Worm (Caenorhabditis elegans) whole organism, L4 larva: Measurements from ENCODE around the gene clec-187.
"Not testable (repeated sequence)": the region's sequence is repeated elsewhere in the genome, so short reads cannot be mapped to it uniquely, and the experiment has no call there.

Experiments
- F37D6.2 ChIP-seq: sonication (generic microtip); optimal IDR thresholded peaks from 2 replicates; lab custom pipeline; 2016; ENCODE audit warnings: mild to moderate bottlenecking, missing genetic modification characterization, missing compliant biosample characterization
- Y105C5A.15 ChIP-seq: fragments of 200-800 bp; sonication (Bioruptor generic); IDR thresholded peaks from 2 replicates; pipeline ENCODE4 v1.3.6; 2022; ENCODE audit warnings: missing genetic modification characterization, missing compliant biosample characterization
- ZK337.2 ChIP-seq: fragments of 200-800 bp; sonication (Bioruptor generic); IDR thresholded peaks from 2 replicates; pipeline ENCODE4 v1.3.6; 2022; ENCODE audit warnings: missing genetic modification reagents, missing genetic modification characterization, missing compliant biosample characterization
- aha-1 ChIP-seq: fragments of 150-350 bp; peaks from one replicate; lab custom pipeline; 2014; ENCODE audit warnings: missing biosample characterization, missing genetic modification characterization
- ama-1 ChIP-seq: fragments of 150-350 bp; optimal IDR thresholded peaks from 2 replicates; lab custom pipeline; 2014; ENCODE audit warnings: inconsistent platforms, mixed read lengths
- ceh-20 ChIP-seq: fragments of 200-800 bp; sonication (Bioruptor generic); IDR thresholded peaks from 2 replicates; pipeline ENCODE4 v1.3.6; 2022; ENCODE audit warnings: missing genetic modification reagents, missing genetic modification characterization, missing compliant biosample characterization
- ceh-28 ChIP-seq: fragments of 150-350 bp; optimal IDR thresholded peaks from 2 replicates; lab custom pipeline; 2014; ENCODE audit warnings: missing biosample characterization, missing genetic modification reagents, missing genetic modification characterization
- ceh-32 ChIP-seq: sonication (generic microtip); optimal IDR thresholded peaks from 2 replicates; lab custom pipeline; 2016; ENCODE audit warnings: mild to moderate bottlenecking, missing genetic modification characterization, missing compliant biosample characterization; ENCODE audit not compliant: poor library complexity
- ceh-44 ChIP-seq: fragments of 200-800 bp; sonication (Bioruptor generic); IDR thresholded peaks from 2 replicates; pipeline ENCODE4 v1.3.6; 2022; ENCODE audit warnings: missing genetic modification reagents, missing genetic modification characterization, missing compliant biosample characterization
- ctbp-1 ChIP-seq: fragments of 200-800 bp; sonication (Bioruptor generic); IDR thresholded peaks from 2 replicates; pipeline ENCODE4 v1.3.6; 2022; ENCODE audit warnings: missing genetic modification reagents, missing genetic modification characterization, missing compliant biosample characterization
- daf-16 ChIP-seq, 3 experiments: sonication (generic microtip); optimal IDR thresholded peaks; 2 replicates each; lab custom pipeline; 2016 to 2017; ENCODE audit warnings: missing genetic modification characterization in 3 of 3, missing genetic modification reagents in 3 of 3, mild to moderate bottlenecking in 2 of 3, missing compliant biosample characterization in 2 of 3, missing biosample characterization in 1 of 3, moderate library complexity in 1 of 3
- dmd-6 ChIP-seq: fragments of 200-800 bp; sonication (Bioruptor generic); IDR thresholded peaks from 2 replicates; pipeline ENCODE4 v1.3.6; 2022; ENCODE audit warnings: missing genetic modification reagents, missing genetic modification characterization, missing compliant biosample characterization
- dpl-1 ChIP-seq: fragments of 150-350 bp; optimal IDR thresholded peaks from 2 replicates; lab custom pipeline; 2014; ENCODE audit warnings: missing biosample characterization, missing genetic modification reagents, missing genetic modification characterization
- dve-1 ChIP-seq: sonication (generic microtip); optimal IDR thresholded peaks from 2 replicates; lab custom pipeline; 2017; ENCODE audit warnings: antibody characterized with exemption, mild to moderate bottlenecking, missing genetic modification characterization, missing compliant biosample characterization; ENCODE audit not compliant: insufficient read depth
- egl-43 ChIP-seq: fragments of 200-800 bp; sonication (Bioruptor generic); IDR thresholded peaks from 2 replicates; pipeline ENCODE4 v1.3.6; 2022; ENCODE audit warnings: missing genetic modification reagents, missing genetic modification characterization, missing compliant biosample characterization
- gei-8 ChIP-seq: fragments of 200-800 bp; sonication (Bioruptor generic); optimal IDR thresholded peaks from 2 replicates; lab custom pipeline; 2018; ENCODE audit warnings: mild to moderate bottlenecking, missing genetic modification characterization, missing compliant biosample characterization
- hif-1 ChIP-seq, 2 experiments: sonication (generic microtip); optimal IDR thresholded peaks; 2 replicates each; lab custom pipeline; 2016 to 2017; ENCODE audit warnings: missing compliant biosample characterization in 2 of 2, missing genetic modification characterization in 2 of 2, missing genetic modification reagents in 2 of 2, missing genotype in 2 of 2, mild to moderate bottlenecking in 1 of 2
- hmg-1.1 ChIP-seq: fragments of 200-800 bp; sonication (Bioruptor generic); IDR thresholded peaks from 2 replicates; pipeline ENCODE4 v1.3.6; 2022; ENCODE audit warnings: missing genetic modification reagents, missing genetic modification characterization, missing compliant biosample characterization
- jun-1 ChIP-seq: fragments of 150-350 bp; optimal IDR thresholded peaks from 2 replicates; lab custom pipeline; 2014; ENCODE audit warnings: missing biosample characterization, missing genetic modification reagents, missing genetic modification characterization
- lin-1 ChIP-seq: fragments of 200-800 bp; sonication (Bioruptor generic); IDR thresholded peaks from 2 replicates; pipeline ENCODE4 v1.3.6; 2022; ENCODE audit warnings: missing genetic modification reagents, missing genetic modification characterization, missing compliant biosample characterization
- lin-38 ChIP-seq: fragments of 200-800 bp; sonication (Bioruptor generic); IDR thresholded peaks from 2 replicates; pipeline ENCODE4 v1.3.6; 2022; ENCODE audit warnings: missing genetic modification reagents, missing genetic modification characterization, missing compliant biosample characterization
- lin-39 ChIP-seq: fragments of 150-350 bp; optimal IDR thresholded peaks from 2 replicates; lab custom pipeline; 2014; ENCODE audit warnings: missing biosample characterization, missing genetic modification reagents, missing genetic modification characterization
- lir-3 ChIP-seq: sonication (generic microtip); optimal IDR thresholded peaks from 2 replicates; lab custom pipeline; 2016; ENCODE audit warnings: mild to moderate bottlenecking, missing genetic modification characterization, missing compliant biosample characterization
- madf-5 ChIP-seq, 2 experiments: fragments of 200-800 bp; sonication (Bioruptor generic); IDR thresholded peaks; 2 replicates each; pipeline ENCODE4 v1.3.6; 2022; ENCODE audit warnings: missing compliant biosample characterization in 2 of 2, missing genetic modification characterization in 2 of 2
- mdt-29 ChIP-seq: fragments of 200-800 bp; sonication (Bioruptor generic); IDR thresholded peaks from 2 replicates; pipeline ENCODE4 v1.3.6; 2022; ENCODE audit warnings: missing genetic modification reagents, missing genetic modification characterization, missing compliant biosample characterization
- nhr-11 ChIP-seq: fragments of 150-350 bp; optimal IDR thresholded peaks from 2 replicates; lab custom pipeline; 2014; ENCODE audit warnings: missing biosample characterization, missing genetic modification characterization
- nhr-237 ChIP-seq: sonication (generic microtip); optimal IDR thresholded peaks from 2 replicates; lab custom pipeline; 2017; ENCODE audit warnings: missing biosample characterization, missing genetic modification characterization
- nhr-25 ChIP-seq: sonication (generic microtip); optimal IDR thresholded peaks from 2 replicates; lab custom pipeline; 2017; ENCODE audit warnings: missing genetic modification characterization, mild to moderate bottlenecking, missing compliant biosample characterization, antibody characterized with exemption, moderate library complexity, borderline replicate concordance; ENCODE audit not compliant: insufficient read depth
- nhr-28 ChIP-seq: fragments of 150-350 bp; optimal IDR thresholded peaks from 2 replicates; lab custom pipeline; 2014; ENCODE audit warnings: missing biosample characterization, missing genetic modification characterization
- nhr-41 ChIP-seq: fragments of 200-800 bp; sonication (Bioruptor generic); IDR thresholded peaks from 2 replicates; pipeline ENCODE4 v1.3.6; 2022; ENCODE audit warnings: missing genetic modification reagents, missing genetic modification characterization, missing compliant biosample characterization
- nhr-42 ChIP-seq: fragments of 200-800 bp; sonication (Bioruptor generic); IDR thresholded peaks from 2 replicates; pipeline ENCODE4 v1.3.6; 2022; ENCODE audit warnings: missing genetic modification characterization, missing compliant biosample characterization
- nhr-6 ChIP-seq: fragments of 150-350 bp; optimal IDR thresholded peaks from 2 replicates; lab custom pipeline; 2014; ENCODE audit warnings: missing biosample characterization, missing genetic modification characterization
- pqm-1 ChIP-seq: sonication (generic microtip); optimal IDR thresholded peaks from 2 replicates; lab custom pipeline; 2017; ENCODE audit warnings: missing biosample characterization, missing genetic modification characterization
- rbr-2 ChIP-seq: sonication (generic microtip); optimal IDR thresholded peaks from 2 replicates; lab custom pipeline; 2016; ENCODE audit warnings: missing genotype, missing genetic modification characterization, missing compliant biosample characterization
- set-16 ChIP-seq: fragments of 200-800 bp; sonication (Bioruptor generic); IDR thresholded peaks from 2 replicates; pipeline ENCODE4 v1.3.6; 2022; ENCODE audit warnings: missing genetic modification reagents, missing genetic modification characterization, missing compliant biosample characterization
- snpc-1.2 ChIP-seq: fragments of 200-800 bp; sonication (Bioruptor generic); IDR thresholded peaks from 2 replicates; pipeline ENCODE4 v1.3.6; 2022; ENCODE audit warnings: missing genetic modification reagents, missing genetic modification characterization, missing compliant biosample characterization
- spr-1 ChIP-seq: sonication (generic microtip); optimal IDR thresholded peaks from 2 replicates; lab custom pipeline; 2016; ENCODE audit warnings: mild to moderate bottlenecking, missing genetic modification characterization, missing compliant biosample characterization
- spr-3 ChIP-seq: fragments of 200-800 bp; sonication (Bioruptor generic); optimal IDR thresholded peaks from 2 replicates; lab custom pipeline; 2018; ENCODE audit warnings: mild to moderate bottlenecking, missing genetic modification characterization, missing compliant biosample characterization
- vab-7 ChIP-seq: fragments of 200-800 bp; sonication (Bioruptor generic); IDR thresholded peaks from 2 replicates; pipeline ENCODE4 v1.3.6; 2022; ENCODE audit warnings: missing genetic modification reagents, missing genetic modification characterization, missing compliant biosample characterization
- zag-1 ChIP-seq: fragments of 150-350 bp; optimal IDR thresholded peaks from 2 replicates; lab custom pipeline; 2014; ENCODE audit warnings: missing biosample characterization, missing genetic modification characterization
- zfp-2 ChIP-seq: sonication (generic microtip); optimal IDR thresholded peaks from 2 replicates; lab custom pipeline; 2016; ENCODE audit warnings: mild to moderate bottlenecking, missing genetic modification characterization, missing compliant biosample characterization

Gene clec-187

ce11 chrIV:12879557-12879956, 8.3 kb upstream of the clec-187 start, which contains the start of gene ZK896.5 (continued):
- TF ChIP-seq nhr-25 (tag; lab: Kevin White, UChicago) (no peak), ceh-28 (no peak), lin-1 (GFP tag; lab: Robert Waterston, UW) (no peak), ceh-44 (GFP tag; lab: Robert Waterston, UW) (no peak), Y105C5A.15 (GFP tag; lab: Robert Waterston, UW) (no peak), nhr-237 (tag; lab: Kevin White, UChicago) (no peak), snpc-1.2 (GFP tag; lab: Robert Waterston, UW) (no peak), hmg-1.1 (no peak), ama-1 (lab: Kevin White, UChicago) (no peak), dve-1 (tag; lab: Kevin White, UChicago) (peak; percentile 53), ctbp-1 (GFP tag; lab: Robert Waterston, UW) (no peak), ceh-32 (tag; lab: Kevin White, UChicago) (no peak), spr-3 (no peak), rbr-2 (tag; lab: Kevin White, UChicago) (no peak), vab-7 (GFP tag; lab: Robert Waterston, UW) (no peak), lin-38 (GFP tag; lab: Robert Waterston, UW) (no peak), nhr-6 (tag; lab: Kevin White, UChicago) (no peak), dpl-1 (no peak), F37D6.2 (tag; lab: Kevin White, UChicago) (no peak), ZK337.2 (GFP tag; lab: Robert Waterston, UW) (no peak), ceh-20 (GFP tag; lab: Robert Waterston, UW) (no peak), nhr-41 (GFP tag; lab: Robert Waterston, UW) (no peak), nhr-42 (GFP tag; lab: Robert Waterston, UW) (no peak), set-16 (GFP tag; lab: Robert Waterston, UW) (no peak), lir-3 (no peak), hif-1 (tag; optimal IDR thresholded peaks at IDR 0.05; lab: Kevin White, UChicago) (no peak), madf-5 (GFP tag; IDR thresholded peaks at IDR 0.05; lab: Robert Waterston, UW) (no peak), daf-16 (GFP tag; optimal IDR thresholded peaks at IDR 0.05; lab: Kevin White, UChicago) (no peak), daf-16 (tag; optimal IDR thresholded peaks at IDR 0.05; lab: Kevin White, UChicago) (peak; percentile 65), gei-8 (GFP tag; lab: Kevin White, UChicago) (no peak), egl-43 (no peak)

DNA sequence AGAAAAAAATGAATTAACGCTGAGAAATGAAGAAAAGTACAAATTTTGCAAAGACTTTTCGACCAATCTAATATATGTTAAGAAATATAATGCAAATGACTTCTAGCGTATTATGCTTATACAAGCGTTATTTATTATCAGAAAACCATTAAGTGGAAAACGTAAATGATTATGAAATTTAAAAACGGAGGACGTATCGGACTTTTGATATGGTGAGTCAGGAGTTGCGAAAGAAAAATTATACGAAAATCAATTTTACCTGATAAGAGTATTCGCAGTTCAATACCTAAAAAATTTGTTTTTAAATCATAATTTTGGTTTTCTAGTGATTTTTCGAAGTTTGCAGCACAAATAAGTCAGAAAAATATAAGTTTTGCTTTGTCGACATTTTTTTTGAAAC, 5.3 kb upstream of the clec-187 start:
- TF ChIP-seq zfp-2 (tag; lab: Kevin White, UChicago) (no peak), aha-1 (tag; lab: Kevin White, UChicago) (peak; percentile 12), nhr-11 (tag; lab: Kevin White, UChicago) (no peak), dmd-6 (GFP tag; lab: Robert Waterston, UW) (peak; percentile 32; the same call in 1 of the 2 replicates), nhr-28 (tag; lab: Kevin White, UChicago) (peak; percentile 24), daf-16 (GFP tag; optimal IDR thresholded peaks at IDR 0.05; lab: Kevin White, UChicago) (no peak), daf-16 (tag; optimal IDR thresholded peaks at IDR 0.05; lab: Kevin White, UChicago) (peak; percentile 46), pqm-1 (tag; lab: Kevin White, UChicago) (peak; percentile 64), zag-1 (tag; lab: Kevin White, UChicago) (no peak), lin-39 (tag; lab: Kevin White, UChicago) (no peak)

DNA sequence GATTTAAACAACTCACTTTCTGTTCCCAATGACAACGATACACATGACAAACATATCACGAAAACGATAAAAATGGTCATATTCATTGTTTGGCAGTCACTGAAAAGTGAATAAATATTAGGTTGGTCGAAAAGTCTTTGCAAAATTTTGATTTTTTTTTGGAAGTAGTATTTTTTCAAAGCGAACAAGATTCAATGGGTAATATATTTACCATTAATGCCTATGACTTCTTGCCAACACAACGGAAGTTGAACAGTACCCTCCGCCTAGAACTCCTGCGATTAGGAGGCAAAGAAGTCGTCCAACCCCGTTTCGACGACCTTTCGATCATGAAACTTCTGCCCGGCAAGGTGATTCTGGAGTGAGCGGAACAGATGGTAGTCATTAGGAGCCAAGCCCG, 4.0 kb upstream of the clec-187 start, which contains the start of gene ZK896.1:
Gene ZK896.1 (minus strand): TSS at position 101 of the 400 bp plus-strand sequence.
- TF ChIP-seq jun-1 (tag; lab: Kevin White, UChicago); mdt-29; spr-1 (tag; lab: Kevin White, UChicago): not testable (repeated sequence)
